Worm (Caenorhabditis elegans): ENCODE measurements around the gene zig-4.

Gene zig-4

DNA sequence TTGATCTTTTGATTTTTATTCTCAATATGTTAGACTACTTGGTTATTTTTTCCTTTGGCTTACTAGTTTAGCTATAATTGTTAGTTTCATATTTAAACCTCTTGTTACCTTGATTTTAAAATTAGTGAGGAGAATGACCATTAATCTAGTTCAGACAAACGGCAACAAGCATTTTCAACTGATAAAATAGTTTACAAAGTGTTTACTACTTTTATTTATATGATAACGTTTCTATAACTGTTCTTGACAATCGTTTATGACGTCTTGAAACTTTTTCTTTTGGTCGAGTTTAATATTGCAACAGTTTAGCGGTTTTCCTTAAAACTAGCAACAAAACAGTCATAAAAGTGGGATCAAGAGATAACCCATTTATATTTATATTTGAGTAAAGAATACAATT is 50.5 kb downstream of the zig-4 start:
- no peak for TF ChIP-seq unc-62 (GFP tag; optimal IDR thresholded peaks at IDR 0.05)
